Fruit fly (Drosophila melanogaster): ENCODE measurements around the gene CG13813.

The CG13813 gene

dm6 chr3L:20194731-20195130 is 36.7 kb upstream of the CG13813 start (continued):
- TF ChIP-seq HLH54F (GFP tag; optimal IDR thresholded peaks at IDR 0.05): peak; percentile 29
- no peak for TF ChIP-seq stc (GFP tag; IDR thresholded peaks at IDR 0.05)
- TF ChIP-seq CG1603 (tag; optimal IDR thresholded peaks at IDR 0.05): peak; percentile 60
- no peak for TF ChIP-seq C15 (GFP tag; IDR thresholded peaks at IDR 0.05)
- TF ChIP-seq pho (GFP tag; optimal IDR thresholded peaks at IDR 0.05): no peak
- no peak for TF ChIP-seq gfzf (GFP tag; optimal IDR thresholded peaks at IDR 0.05)
- no peak for TF ChIP-seq sna (GFP tag; IDR thresholded peaks at IDR 0.05; ENCODE audit: partially characterized antibody)
- TF ChIP-seq jumu (GFP tag; optimal IDR thresholded peaks at IDR 0.05): peak; percentile 21
- peak; percentile 20 for TF ChIP-seq CG18262 (tag; optimal IDR thresholded peaks at IDR 0.05)
- TF ChIP-seq zfh1 (GFP tag; IDR thresholded peaks at IDR 0.05): peak; percentile 49; the same call in 1 of the 3 replicates
- TF ChIP-seq H2.0 (GFP tag; IDR thresholded peaks at IDR 0.05): 0 out of 2 replicates have a peak, but pooled peaks have one; percentile 10
- TF ChIP-seq CG11398 (GFP tag; optimal IDR thresholded peaks at IDR 0.05): no peak
- TF ChIP-seq eve (GFP tag; optimal IDR thresholded peaks at IDR 0.05): no peak
- TF ChIP-seq CG13287 (GFP tag; IDR thresholded peaks at IDR 0.05; ENCODE audit: partially characterized antibody): no peak
- TF ChIP-seq gro (GFP tag; optimal IDR thresholded peaks at IDR 0.05): no peak
- TF ChIP-seq CG2199 (GFP tag; IDR thresholded peaks at IDR 0.05): no peak
- TF ChIP-seq Lpt (GFP tag; optimal IDR thresholded peaks at IDR 0.05): no peak
- peak; percentile 49; the same call in 1 of the 2 replicates for TF ChIP-seq al (GFP tag; IDR thresholded peaks at IDR 0.05)
- peak; percentile 56 for TF ChIP-seq Xbp1 (GFP tag; optimal IDR thresholded peaks at IDR 0.05)
- no peak for TF ChIP-seq B-H2 (GFP tag; optimal IDR thresholded peaks at IDR 0.05)
- no peak for TF ChIP-seq CG7963 (GFP tag; IDR thresholded peaks at IDR 0.05; ENCODE audit: partially characterized antibody)
- no peak for TF ChIP-seq crol (GFP tag; IDR thresholded peaks at IDR 0.05)
- no peak for TF ChIP-seq btn (GFP tag; optimal IDR thresholded peaks at IDR 0.05)
- TF ChIP-seq Sox100B (GFP tag; optimal IDR thresholded peaks at IDR 0.05): no peak
- TF ChIP-seq Spps (tag; optimal IDR thresholded peaks at IDR 0.05): no peak
- no peak for TF ChIP-seq ash1 (GFP tag; optimal IDR thresholded peaks at IDR 0.05)
- TF ChIP-seq CG15269 (tag; optimal IDR thresholded peaks at IDR 0.05): peak; percentile 68
- peak; percentile 32 for TF ChIP-seq CG6813 (GFP tag; optimal IDR thresholded peaks at IDR 0.05)
- peak; percentile 31 for TF ChIP-seq CG1602 (GFP tag; optimal IDR thresholded peaks at IDR 0.05)
- no peak for TF ChIP-seq stwl (tag; optimal IDR thresholded peaks at IDR 0.05)
- no peak for TF ChIP-seq CG4328 (GFP tag; optimal IDR thresholded peaks at IDR 0.05)
- no peak for TF ChIP-seq CrebB (tag; optimal IDR thresholded peaks at IDR 0.05)
- TF ChIP-seq Lhr (GFP tag; optimal IDR thresholded peaks at IDR 0.05): no peak
- TF ChIP-seq tio (GFP tag; optimal IDR thresholded peaks at IDR 0.05): peak; percentile 37
- no peak for TF ChIP-seq exex (tag; optimal IDR thresholded peaks at IDR 0.05)
- no peak for TF ChIP-seq Sry-β (GFP tag; optimal IDR thresholded peaks at IDR 0.05)
- no peak for TF ChIP-seq MTF-1 (GFP tag; optimal IDR thresholded peaks at IDR 0.05; ENCODE audit: borderline replicate concordance)
- TF ChIP-seq CG12744 (GFP tag; optimal IDR thresholded peaks at IDR 0.05): no peak
- no peak for TF ChIP-seq CG8765 (GFP tag; IDR thresholded peaks at IDR 0.05)
- TF ChIP-seq repo (GFP tag; optimal IDR thresholded peaks at IDR 0.05): no peak
- peak; percentile 62; the same call in 1 of the 2 replicates for TF ChIP-seq CG6689 (GFP tag; IDR thresholded peaks at IDR 0.05)
- TF ChIP-seq rib (GFP tag; IDR thresholded peaks at IDR 0.05): no peak
- peak; percentile 29 for TF ChIP-seq CG10654 (GFP tag; optimal IDR thresholded peaks at IDR 0.05)
- peak; percentile 48; the same call in 1 of the 3 replicates for TF ChIP-seq CG34422 (GFP tag; IDR thresholded peaks at IDR 0.05)
- TF ChIP-seq CG15479 (GFP tag; optimal IDR thresholded peaks at IDR 0.05): no peak
- no peak for TF ChIP-seq eyg (GFP tag; optimal IDR thresholded peaks at IDR 0.05)
- TF ChIP-seq Fer2 (tag; optimal IDR thresholded peaks at IDR 0.05): no peak
- TF ChIP-seq CG32767 (GFP tag; IDR thresholded peaks at IDR 0.05): no peak; the same call in 1 of the 2 replicates
- no peak for TF ChIP-seq CG4854 (GFP tag; optimal IDR thresholded peaks at IDR 0.05)
- no peak for TF ChIP-seq Hr3 (GFP tag; optimal IDR thresholded peaks at IDR 0.05)
- TF ChIP-seq nerfin-1 (tag; optimal IDR thresholded peaks at IDR 0.05): no peak
